Fruit fly (Drosophila melanogaster) whole organism, wandering third instar larva: ENCODE results near the gene CG14454.

Experiments
- Abd-B ChIP-seq: fragments of >200 bp; optimal IDR thresholded peaks from 2 replicates; lab custom pipeline; 2017; ENCODE audit warnings: missing biosample characterization, missing genetic modification characterization
- Hr78 ChIP-seq: fragments of >200 bp; optimal IDR thresholded peaks from 2 replicates; lab custom pipeline; 2017; ENCODE audit warnings: missing biosample characterization, missing genetic modification characterization
- fru ChIP-seq: fragments of 200-800 bp; sonication (Bioruptor generic); optimal IDR thresholded peaks from 3 replicates; lab custom pipeline; 2016; ENCODE audit warnings: missing biosample characterization, mild to moderate bottlenecking, missing genetic modification characterization
- h ChIP-seq: fragments of 200-800 bp; sonication (Bioruptor generic); optimal IDR thresholded peaks from 3 replicates; lab custom pipeline; 2016; ENCODE audit warnings: missing biosample characterization, mild to moderate bottlenecking, missing genetic modification characterization
- jim ChIP-seq: fragments of 175-275, 200-325 bp; sonication (Bioruptor generic); optimal IDR thresholded peaks from 2 replicates; lab custom pipeline; 2016; ENCODE audit warnings: missing biosample characterization, mild to moderate bottlenecking, missing genetic modification characterization
- lola ChIP-seq: fragments of >200 bp; optimal IDR thresholded peaks from 2 replicates; lab custom pipeline; 2017; ENCODE audit warnings: missing biosample characterization, missing genetic modification characterization
- woc ChIP-seq: sonication (Bioruptor generic); optimal IDR thresholded peaks from 2 replicates; lab custom pipeline; 2016; ENCODE audit warnings: missing biosample characterization, mild to moderate bottlenecking, missing genetic modification characterization

DNA sequence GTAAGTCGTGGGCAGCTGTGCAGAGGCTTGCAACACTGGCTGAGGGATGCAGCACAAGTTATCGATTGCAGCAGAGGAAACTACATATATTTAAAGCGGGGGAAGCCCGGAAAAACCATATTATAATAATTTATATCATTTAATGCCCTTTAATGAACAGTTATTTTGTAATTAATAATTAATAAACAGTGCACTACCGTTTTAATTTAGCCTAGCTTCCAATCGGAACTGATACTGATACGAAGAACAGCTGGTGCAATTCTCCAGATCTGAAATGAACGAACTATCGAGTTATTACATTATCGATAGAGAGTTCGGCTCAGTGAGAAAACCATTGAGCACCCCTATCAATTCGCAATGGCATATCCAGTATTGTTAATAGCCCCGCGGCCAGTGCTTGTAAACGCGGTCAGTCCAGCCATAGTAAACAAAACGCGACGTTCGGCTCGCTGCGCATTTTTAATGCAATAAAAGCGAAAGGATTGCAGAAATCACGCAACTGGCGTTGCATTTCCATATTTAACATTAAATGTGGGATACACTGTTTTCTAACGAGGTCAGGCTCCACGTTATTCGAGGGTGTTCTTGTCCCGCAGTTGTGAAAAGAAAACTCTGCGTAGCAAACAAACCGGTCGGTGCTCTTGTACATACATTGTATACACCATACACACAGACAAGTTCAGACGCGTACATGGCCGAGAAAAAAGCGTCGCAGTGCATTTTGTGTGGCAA, 49.2 kb upstream of the CG14454 start, which contains the start of gene CG7369:
- TF ChIP-seq jim (GFP tag; lab: Kevin White, UChicago) (peak; percentile 26), woc (GFP tag; lab: Kevin White, UChicago) (peak; percentile 84), h (peak; percentile 90), lola (no peak), Abd-B (GFP tag; lab: Kevin White, UChicago) (no peak), fru (GFP tag; lab: Kevin White, UChicago) (peak; percentile 90), Hr78 (no peak)
